Fruit fly (Drosophila melanogaster) ovary, adult (tissue): ENCODE results near the gene CG15201.
A peak's percentile ranks its signal among the peaks of the same experiment; 100 is the strongest.
"Not testable (repeated sequence)": the region's sequence is repeated elsewhere in the genome, so short reads cannot be mapped to it uniquely, and the experiment has no call there.

ENCODE experiments used
- CG17801 ChIP-seq: fragments of 200-800 bp; optimal IDR thresholded peaks from 2 replicates; lab custom pipeline; 2019; ENCODE audit warnings: missing biosample characterization, mild to moderate bottlenecking, missing genetic modification characterization, moderate library complexity; ENCODE audit not compliant: partially characterized antibody

The CG15201 gene

DNA sequence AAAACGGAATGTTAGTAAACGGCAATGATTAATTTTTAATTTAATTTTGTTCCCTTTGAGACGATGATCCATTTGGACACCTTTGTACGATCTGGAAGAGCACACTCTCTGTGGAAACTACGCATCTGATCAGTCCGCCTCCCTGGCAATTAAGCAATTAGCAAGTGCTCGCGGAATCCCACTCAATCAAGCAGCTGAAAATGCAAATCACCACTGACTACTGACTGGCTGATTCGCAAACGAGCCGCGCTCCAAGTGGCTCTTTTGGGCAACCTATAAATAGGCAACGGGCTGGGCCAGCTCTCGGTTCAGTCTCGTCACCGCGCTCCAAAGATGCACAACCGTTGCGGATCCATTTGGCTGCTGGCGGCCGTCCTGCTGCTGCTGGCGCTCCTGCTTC is at the start of gene CG15201:
Gene CG15201, plus strand, starts transcription at position 301 of the 400 bp plus-strand sequence.
- TF ChIP-seq CG17801 (GFP tag; lab: Kevin White, UChicago) = no peak

DNA sequence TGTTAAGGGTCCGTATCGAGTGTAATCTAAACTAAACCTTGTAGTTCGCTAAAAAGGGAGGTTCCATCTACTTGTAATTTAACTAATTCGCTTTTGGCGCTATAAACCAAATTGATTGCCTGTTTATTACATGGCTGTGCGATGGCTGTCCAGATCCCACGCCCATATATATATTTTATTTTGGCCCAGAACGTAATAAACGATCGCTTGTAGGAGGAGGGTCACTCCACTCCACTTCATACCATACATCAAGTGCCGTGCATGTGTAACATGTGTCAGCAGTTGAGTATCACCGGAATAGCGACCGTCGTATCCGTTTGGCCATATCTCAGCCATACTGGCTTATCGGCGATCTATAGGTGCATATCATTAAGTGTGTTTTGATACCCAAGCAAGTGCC is 48.6 kb upstream of the CG15201 start:
- TF ChIP-seq CG17801 (GFP tag; lab: Kevin White, UChicago) = no peak

DNA sequence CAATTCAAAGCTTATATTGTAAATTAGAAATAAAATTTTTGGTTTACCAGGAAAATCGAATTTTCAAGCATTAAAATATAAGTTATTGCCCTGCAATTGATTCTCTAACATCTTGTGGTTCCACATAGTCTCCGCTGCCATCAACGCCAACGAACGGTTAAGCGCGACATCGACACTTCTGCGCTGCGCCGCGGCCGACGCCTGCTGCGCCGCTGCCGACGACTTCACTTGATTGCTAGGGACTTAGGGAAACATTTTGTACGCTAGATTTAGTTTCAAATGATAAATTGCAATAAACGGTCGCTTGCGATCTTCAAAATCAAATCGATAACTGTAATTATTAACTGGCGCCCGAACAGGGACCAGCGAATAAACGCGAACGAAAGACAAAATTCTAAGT is 47.9 kb upstream of the CG15201 start, which contains the start of gene CG42249:
Gene CG42249, plus strand, starts transcription at position 301 of the 400 bp plus-strand sequence.
- not testable (repeated sequence) for TF ChIP-seq CG17801 (GFP tag; lab: Kevin White, UChicago)

DNA sequence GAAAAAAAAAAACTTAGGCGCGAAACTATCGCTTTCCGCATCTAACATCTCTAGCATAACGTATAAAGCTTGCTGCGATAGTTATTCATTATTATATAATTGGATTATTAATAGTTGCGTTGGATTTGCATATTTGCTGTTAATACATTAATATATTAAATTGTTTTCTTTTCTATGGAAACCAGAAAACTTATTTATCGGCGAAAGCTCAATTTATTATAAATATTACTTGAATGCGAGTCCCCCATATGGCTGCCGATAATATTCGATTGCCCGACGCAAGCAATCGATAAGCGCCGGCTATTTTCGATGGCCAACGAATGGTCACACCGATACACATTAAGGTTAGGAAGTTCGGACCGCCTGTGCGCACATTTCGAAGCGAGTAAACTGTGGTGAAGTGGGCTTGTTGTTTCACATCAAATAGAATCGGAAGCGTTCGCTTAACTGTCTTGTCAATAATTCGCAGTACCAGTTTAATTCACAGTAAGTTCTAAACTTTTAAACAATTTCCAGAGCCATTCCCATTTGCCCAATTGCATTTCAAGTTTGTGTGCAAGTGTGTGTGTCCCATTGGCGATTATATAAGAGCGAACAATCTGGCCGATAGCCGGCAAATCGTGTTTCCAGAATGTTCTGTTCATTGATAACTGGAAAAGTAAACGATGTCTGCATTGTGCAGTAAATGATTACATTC is 35.6 kb upstream of the CG15201 start, which contains the start of gene Hsp60A:
Gene Hsp60A, plus strand, starts transcription at position 335 of the 697 bp plus-strand sequence.
- peak; percentile 42 for TF ChIP-seq CG17801 (GFP tag; lab: Kevin White, UChicago)

DNA sequence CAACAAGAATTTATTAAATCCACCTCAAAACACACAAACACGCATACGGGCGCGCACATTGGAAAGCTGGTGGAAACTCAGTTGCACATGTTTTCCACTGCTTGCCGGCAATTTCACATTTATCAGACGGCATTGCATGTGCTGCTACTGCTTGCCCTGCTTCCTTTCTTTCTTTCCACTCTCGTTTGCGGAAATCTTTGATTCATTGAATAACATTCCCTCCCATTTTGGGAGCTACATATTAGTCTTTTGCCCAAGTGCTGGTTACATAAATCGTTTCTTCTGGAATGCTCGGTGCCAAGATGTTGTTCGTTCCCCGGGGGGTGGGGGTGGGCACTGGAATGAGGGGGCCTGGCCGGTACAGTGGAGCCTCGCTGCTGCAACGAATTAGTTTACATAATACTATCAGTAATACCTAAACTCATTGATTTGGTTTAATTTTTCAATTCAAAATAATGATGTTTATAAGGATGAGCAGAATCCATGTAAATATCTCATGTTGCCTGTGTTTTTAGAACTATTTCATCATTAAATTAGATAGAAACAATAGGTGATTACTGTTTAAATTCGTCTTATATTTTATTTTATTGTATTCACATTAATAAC is 35.0 kb upstream of the CG15201 start:
- no peak for TF ChIP-seq CG17801 (GFP tag; lab: Kevin White, UChicago)

DNA sequence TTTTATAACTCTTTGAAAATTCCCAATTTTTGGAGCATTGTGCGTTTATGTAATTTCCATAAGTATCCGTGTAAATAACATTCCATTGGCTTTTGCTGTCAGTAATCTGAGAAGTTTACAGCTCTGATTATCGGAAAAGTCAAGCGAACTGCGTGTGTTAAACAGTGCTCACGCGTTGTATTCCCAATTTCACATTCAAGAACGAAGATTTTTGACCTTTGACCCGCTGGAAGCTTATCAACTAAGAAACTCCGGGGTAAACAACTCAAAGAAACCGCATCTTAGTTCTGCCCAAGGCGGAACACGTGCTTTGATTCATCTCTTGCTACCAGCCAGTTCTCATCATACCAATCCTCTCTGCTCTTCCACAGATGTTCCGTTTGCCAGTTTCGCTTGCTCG is 34.2 kb upstream of the CG15201 start:
- TF ChIP-seq CG17801 (GFP tag; lab: Kevin White, UChicago) = no peak

DNA sequence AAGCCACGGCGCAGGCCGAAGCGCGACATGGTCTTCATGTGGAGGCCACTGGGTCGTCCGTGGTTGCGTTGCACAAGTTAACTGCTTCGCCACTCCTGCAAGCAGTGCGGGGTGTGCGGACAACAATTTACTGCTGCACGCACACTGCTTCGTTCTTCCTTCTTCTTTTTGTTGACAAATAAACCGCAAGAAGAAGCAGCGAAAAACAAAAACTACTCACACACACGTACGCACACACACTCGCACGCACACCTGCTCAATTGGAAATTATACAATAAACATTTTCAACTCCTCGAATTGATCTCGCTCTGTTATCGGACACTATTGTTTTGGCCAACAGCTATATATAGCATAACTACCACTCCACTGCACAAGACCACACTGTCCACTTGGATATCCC is 20.4 kb upstream of the CG15201 start:
- TF ChIP-seq CG17801 (GFP tag; lab: Kevin White, UChicago) = no peak

DNA sequence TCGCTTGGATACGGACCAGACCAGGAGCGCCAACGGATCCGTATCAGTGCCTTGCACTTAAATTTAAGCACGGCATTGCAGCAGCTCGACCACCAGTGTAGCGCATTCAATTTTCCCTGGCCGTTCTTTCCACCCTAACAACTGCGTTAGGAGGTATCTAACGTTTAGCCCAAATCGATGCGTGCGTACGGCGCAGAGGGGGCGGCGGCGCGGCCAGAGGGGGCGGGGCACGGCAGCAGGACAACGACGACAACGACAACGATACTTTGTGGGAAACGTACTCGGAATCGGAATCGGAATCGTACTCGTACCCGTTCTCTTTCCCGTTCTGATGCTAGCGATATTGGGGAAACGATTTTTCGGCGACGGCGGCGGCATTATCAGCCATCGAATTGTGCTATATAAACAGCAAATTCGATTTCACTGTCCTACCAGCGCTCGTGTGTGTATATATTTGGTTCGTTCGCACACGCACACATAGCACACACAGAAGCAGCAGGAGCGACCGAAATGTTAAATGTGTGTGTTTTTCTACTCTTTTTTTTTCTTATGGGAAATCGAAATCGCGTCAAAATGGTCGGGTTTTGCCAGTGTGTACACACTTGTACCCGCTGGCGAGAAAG is 19.7 kb upstream of the CG15201 start, which contains the start of gene CG11122:
Gene CG11122, minus strand, starts transcription at position 601 of the 623 bp plus-strand sequence.
- TF ChIP-seq CG17801 (GFP tag; lab: Kevin White, UChicago) = no peak

DNA sequence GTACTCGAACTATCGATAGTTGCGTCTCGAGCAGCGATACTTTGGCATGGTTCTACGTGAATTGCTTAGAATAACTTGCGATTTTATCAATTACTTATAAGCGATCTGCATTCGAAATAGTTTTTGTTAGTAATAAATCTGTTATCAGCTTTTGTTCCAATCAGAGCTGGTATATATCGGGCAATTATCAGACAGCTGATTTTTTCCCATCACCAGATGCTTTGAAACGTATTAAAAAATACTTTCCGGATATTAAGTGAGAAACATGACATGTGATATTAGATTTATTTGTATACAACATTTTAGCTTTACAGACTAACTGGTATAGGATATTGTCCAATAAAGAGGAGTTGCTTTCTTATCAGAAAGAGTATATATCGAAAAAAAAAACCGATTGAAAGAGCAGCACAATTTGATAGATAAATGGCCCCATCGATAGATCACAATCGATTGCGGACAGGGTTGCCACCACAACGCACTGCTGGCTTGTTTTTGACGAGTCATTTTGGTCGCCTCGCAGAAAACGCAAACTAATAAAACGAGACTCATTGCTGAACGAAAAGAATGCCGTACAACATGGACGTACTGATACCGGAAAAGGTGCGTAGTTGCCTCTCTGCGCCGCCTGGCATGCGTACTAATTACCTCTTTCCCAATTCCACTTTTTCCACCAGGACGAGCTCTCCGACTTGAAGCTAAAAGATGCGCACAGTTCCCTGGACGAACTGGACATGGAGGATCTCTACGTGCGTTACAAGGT is 19.0 kb upstream of the CG15201 start, which contains the start of gene Rpt3:
Gene Rpt3, plus strand, starts transcription at position 353 of the 760 bp plus-strand sequence.
- peak; percentile 41 for TF ChIP-seq CG17801 (GFP tag; lab: Kevin White, UChicago)

DNA sequence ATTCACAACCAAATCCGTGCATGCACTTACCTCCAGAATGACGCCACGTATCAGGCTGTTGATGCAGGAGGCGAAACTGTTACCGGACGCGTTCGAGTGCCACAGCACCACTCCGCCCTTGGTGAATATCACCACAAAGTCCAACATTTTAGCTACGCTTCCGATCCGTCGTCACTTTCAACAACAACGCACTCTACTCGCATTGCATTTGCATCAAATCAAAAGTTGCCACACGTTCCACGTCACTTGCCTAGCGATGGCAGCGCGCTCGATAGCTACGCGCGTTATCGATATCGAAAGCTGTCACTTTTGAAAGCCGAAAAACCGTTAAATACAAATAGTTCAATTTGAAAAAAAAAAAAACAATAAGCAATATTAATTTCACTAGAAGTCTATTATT is 15.1 kb upstream of the CG15201 start, which contains the start of gene SrpRalpha:
Gene SrpRalpha, minus strand, starts transcription at position 260 of the 400 bp plus-strand sequence.
- TF ChIP-seq CG17801 (GFP tag; lab: Kevin White, UChicago) = peak; percentile 54

DNA sequence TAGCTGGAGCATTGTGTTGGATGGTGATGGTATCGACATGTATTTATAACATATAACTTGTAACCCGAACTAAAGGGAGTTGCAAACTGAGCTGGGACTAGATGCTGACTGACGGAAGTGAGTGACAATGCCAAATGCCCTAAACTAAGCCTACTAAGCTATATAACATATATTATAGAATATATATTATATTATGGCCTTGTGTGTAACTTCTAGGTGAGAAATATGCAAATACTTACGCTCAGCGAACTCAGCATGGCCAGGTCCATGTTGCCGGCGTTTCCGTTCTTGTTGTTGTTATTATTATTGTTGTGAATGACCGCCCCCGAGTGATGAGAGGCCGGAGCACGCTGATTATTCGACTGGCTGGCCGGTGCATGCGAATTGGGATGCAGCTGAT is 11.6 kb upstream of the CG15201 start, which contains the start of gene CG44385:
Gene CG44385, minus strand, starts transcription at position 101 of the 400 bp plus-strand sequence.
- no peak for TF ChIP-seq CG17801 (GFP tag; lab: Kevin White, UChicago)

DNA sequence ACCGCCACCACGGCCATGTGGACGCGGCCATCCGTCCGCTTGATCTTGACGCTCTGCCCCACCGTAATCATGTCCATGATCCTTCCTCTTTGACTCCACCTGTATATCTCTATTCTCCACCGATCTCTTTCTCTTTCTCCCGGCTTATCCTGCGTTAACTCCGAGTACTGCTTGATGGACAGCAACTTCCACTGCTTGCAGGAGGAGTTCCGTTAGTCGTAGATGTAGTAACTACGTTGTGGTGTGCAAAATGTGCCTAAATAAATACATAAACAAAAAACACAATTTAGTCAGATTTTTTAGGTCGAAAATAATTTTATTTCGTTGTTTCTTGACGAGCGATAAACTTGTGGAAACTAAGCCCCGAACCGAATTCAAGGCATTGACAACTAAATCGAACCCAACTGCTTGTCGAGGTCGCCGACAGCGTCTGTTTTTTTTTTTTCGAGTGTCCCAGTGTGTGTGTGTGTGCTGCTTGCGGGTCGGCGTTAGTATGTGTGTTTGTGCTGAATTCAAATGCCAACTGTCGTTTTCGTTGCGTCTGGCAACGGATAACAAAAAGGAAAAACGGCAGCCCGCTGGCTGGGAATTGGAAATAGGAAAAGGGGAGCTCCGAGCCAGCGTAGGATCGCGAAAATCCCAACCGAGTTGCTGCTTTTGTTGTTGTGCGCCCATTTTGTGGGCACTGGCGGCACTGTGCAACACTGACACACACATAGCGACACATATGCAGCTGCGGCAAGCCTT is 7.9 kb upstream of the CG15201 start:
- no peak for TF ChIP-seq CG17801 (GFP tag; lab: Kevin White, UChicago)

DNA sequence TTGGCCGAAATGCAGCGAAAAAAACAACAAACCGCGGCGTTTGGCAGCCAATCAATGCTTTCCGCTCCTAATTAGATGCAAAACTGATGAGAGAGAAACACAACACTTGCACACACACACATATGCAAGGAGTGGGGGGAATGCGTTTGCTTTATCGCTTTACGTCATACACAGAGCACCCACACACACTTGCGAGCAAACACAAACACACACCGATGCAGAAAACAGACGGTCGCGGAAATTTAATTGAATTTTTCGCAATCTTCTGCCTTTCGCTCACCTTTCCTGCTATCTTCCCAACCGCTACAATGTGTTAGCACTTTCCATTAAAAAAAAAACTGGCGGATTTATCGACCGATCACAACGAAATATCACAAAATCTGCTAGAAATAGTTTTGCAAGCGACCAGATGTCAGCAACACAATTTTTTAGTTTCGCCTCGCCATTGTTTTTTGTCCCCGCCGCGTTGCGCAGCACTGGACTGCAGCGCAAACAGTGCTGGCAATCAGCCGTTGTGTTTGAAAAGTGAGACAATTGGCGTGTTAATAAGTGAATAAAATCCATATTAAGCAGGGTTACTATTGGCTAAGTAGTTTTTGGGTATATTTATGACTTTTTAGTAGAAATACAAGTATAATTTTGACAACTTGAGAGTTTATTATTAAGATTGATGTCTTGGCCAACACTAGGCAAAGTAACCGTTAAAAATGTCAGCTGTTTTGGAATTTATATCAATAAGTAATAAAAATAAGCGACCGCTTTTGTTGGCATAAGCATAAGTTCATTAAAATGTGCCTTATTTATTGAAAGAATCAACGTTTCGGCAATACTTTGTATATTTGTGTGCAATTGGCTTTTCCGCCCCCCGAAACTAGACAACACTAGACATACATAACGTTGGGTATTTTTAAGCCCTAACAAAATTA is 7.1 kb upstream of the CG15201 start, which contains the start of gene Klp10A:
Gene Klp10A, minus strand, starts transcription at position 532 of the 926 bp plus-strand sequence.
- TF ChIP-seq CG17801 (GFP tag; lab: Kevin White, UChicago) = no peak
